Worm (Caenorhabditis elegans): ENCODE measurements around the gene Y97E10AR.3.

The Y97E10AR.3 gene

ce11 chrV:8026343-8026742 lies 19.0 kb upstream of the Y97E10AR.3 start, which contains the start of gene F43H9.4:
F43H9.4 (plus strand) TSS chrV:8026708.
- TF ChIP-seq ama-1 (optimal IDR thresholded peaks at IDR 0.05) = no peak
- no peak for TF ChIP-seq pros-1 (tag; optimal IDR thresholded peaks at IDR 0.05)
- no peak for TF ChIP-seq pag-3 (tag; optimal IDR thresholded peaks at IDR 0.05; ENCODE audit: borderline replicate concordance)
- no peak for TF ChIP-seq ztf-16 (tag; optimal IDR thresholded peaks at IDR 0.05)
- TF ChIP-seq nhr-11 (tag; optimal IDR thresholded peaks at IDR 0.05) = no peak
- TF ChIP-seq sdc-2 (tag; optimal IDR thresholded peaks at IDR 0.05) = no peak
- no peak for TF ChIP-seq pqm-1 (tag; optimal IDR thresholded peaks at IDR 0.05)
- no peak for TF ChIP-seq unc-55 (GFP tag; optimal IDR thresholded peaks at IDR 0.05)
- TF ChIP-seq ceh-22 (tag; optimal IDR thresholded peaks at IDR 0.05) = no peak
- no peak for TF ChIP-seq ceh-45 (GFP tag; IDR thresholded peaks at IDR 0.05)

ce11 chrV:8025259-8025658 lies 17.9 kb upstream of the Y97E10AR.3 start:
- TF ChIP-seq npax-4 (tag; optimal IDR thresholded peaks at IDR 0.05) (no peak), ref-2 (tag; optimal IDR thresholded peaks at IDR 0.05) (no peak), nhr-11 (tag; optimal IDR thresholded peaks at IDR 0.05) (no peak), C38D4.7 (GFP tag; optimal IDR thresholded peaks at IDR 0.05) (no peak), lin-11 (tag; optimal IDR thresholded peaks at IDR 0.05) (no peak), unc-55 (GFP tag; optimal IDR thresholded peaks at IDR 0.05) (no peak), ztf-16 (tag; optimal IDR thresholded peaks at IDR 0.05) (no peak)

- TF ChIP-seq ceh-24 (tag; optimal IDR thresholded peaks at IDR 0.05) = no peak
- TF ChIP-seq npax-4 (tag; optimal IDR thresholded peaks at IDR 0.05) = no peak
- TF ChIP-seq odd-2 (tag; optimal IDR thresholded peaks at IDR 0.05) = no peak
- no peak for TF ChIP-seq ets-4 (tag; optimal IDR thresholded peaks at IDR 0.05)
- TF ChIP-seq ztf-16 (tag; optimal IDR thresholded peaks at IDR 0.05) = no peak
- no peak for TF ChIP-seq ceh-31 (tag; optimal IDR thresholded peaks at IDR 0.05)
- no peak for TF ChIP-seq pros-1 (tag; optimal IDR thresholded peaks at IDR 0.05)
- no peak for TF ChIP-seq ceh-30 (tag; optimal IDR thresholded peaks at IDR 0.05)
- no peak for TF ChIP-seq sox-4 (tag; optimal IDR thresholded peaks at IDR 0.05)
- TF ChIP-seq lim-6 (tag; optimal IDR thresholded peaks at IDR 0.05) = no peak
- no peak for TF ChIP-seq ahr-1 (tag; optimal IDR thresholded peaks at IDR 0.05)
- TF ChIP-seq ceh-22 (tag; optimal IDR thresholded peaks at IDR 0.05) = no peak
These were observed 17.4 kb upstream of the Y97E10AR.3 start, which contains the start of gene F43H9.3 for ce11 chrV:8024752-8025151. F43H9.3 (minus strand) TSS chrV:8024940.

- TF ChIP-seq ceh-30 (tag; optimal IDR thresholded peaks at IDR 0.05) = no peak
- TF ChIP-seq pha-4 (tag; optimal IDR thresholded peaks at IDR 0.05) = no peak
- TF ChIP-seq pros-1 (tag; optimal IDR thresholded peaks at IDR 0.05) = no peak
- TF ChIP-seq K02D7.2 (tag; optimal IDR thresholded peaks at IDR 0.05) = no peak
- no peak for TF ChIP-seq zip-5 (tag; optimal IDR thresholded peaks at IDR 0.05)
- TF ChIP-seq ceh-6 (GFP tag; optimal IDR thresholded peaks at IDR 0.05) = no peak
- no peak for TF ChIP-seq gmeb-2 (tag; optimal IDR thresholded peaks at IDR 0.05)
- no peak for TF ChIP-seq ttx-3 (tag; optimal IDR thresholded peaks at IDR 0.05)
- TF ChIP-seq ceh-22 (tag; optimal IDR thresholded peaks at IDR 0.05) = no peak
- TF ChIP-seq dve-1 (tag; optimal IDR thresholded peaks at IDR 0.05) = no peak
- no peak for TF ChIP-seq ceh-9 (tag; optimal IDR thresholded peaks at IDR 0.05)
- no peak for TF ChIP-seq dmd-4 (tag; optimal IDR thresholded peaks at IDR 0.05; ENCODE audit: borderline replicate concordance)
- TF ChIP-seq rnt-1 (tag; optimal IDR thresholded peaks at IDR 0.05) = no peak
- TF ChIP-seq ets-4 (tag; optimal IDR thresholded peaks at IDR 0.05) = no peak
- TF ChIP-seq pax-1 (tag; optimal IDR thresholded peaks at IDR 0.05) = no peak
- TF ChIP-seq nfya-1 (tag; optimal IDR thresholded peaks at IDR 0.05) = no peak
- TF ChIP-seq che-1 (tag; optimal IDR thresholded peaks at IDR 0.05) = no peak
- no peak for TF ChIP-seq mec-3 (tag; optimal IDR thresholded peaks at IDR 0.05; ENCODE audit: borderline replicate concordance)
These were observed 14.7 kb upstream of the Y97E10AR.3 start, which contains the start of gene ech-3 for ce11 chrV:8022040-8022439. ech-3 (plus strand) TSS chrV:8022217.

ce11 chrV:8019783-8020182 lies 12.5 kb upstream of the Y97E10AR.3 start:
- peak; percentile 18 for TF ChIP-seq hlh-30 (tag; optimal IDR thresholded peaks at IDR 0.05; ENCODE audit: insufficient read depth)
- TF ChIP-seq ets-4 (tag; optimal IDR thresholded peaks at IDR 0.05) = no peak
